Fruit fly (Drosophila melanogaster) ovary, adult (tissue): Measurements from ENCODE around the gene Vsx2.

Experiments used
- CG17801 ChIP-seq: fragments of 200-800 bp; optimal IDR thresholded peaks from 2 replicates; lab custom pipeline; 2019; ENCODE audit warnings: missing biosample characterization, mild to moderate bottlenecking, missing genetic modification characterization, moderate library complexity; ENCODE audit not compliant: partially characterized antibody

Vsx2 gene

dm6 chrX:5560083-5560482, at the start of gene Vsx2:
Gene Vsx2 (minus strand): TSS chrX:5560183.
- no peak for TF ChIP-seq CG17801 (GFP tag; lab: Kevin White, UChicago)

dm6 chrX:5608472-5608871, 48.5 kb upstream of the Vsx2 start:
- TF ChIP-seq CG17801 (GFP tag; lab: Kevin White, UChicago): no peak

dm6 chrX:5607647-5608046, 47.7 kb upstream of the Vsx2 start:
- TF ChIP-seq CG17801 (GFP tag; lab: Kevin White, UChicago): no peak

dm6 chrX:5606324-5606723, 46.3 kb upstream of the Vsx2 start:
- no peak for TF ChIP-seq CG17801 (GFP tag; lab: Kevin White, UChicago)

dm6 chrX:5604181-5604580, 44.2 kb upstream of the Vsx2 start:
- no peak for TF ChIP-seq CG17801 (GFP tag; lab: Kevin White, UChicago)

- TF ChIP-seq CG17801 (GFP tag; lab: Kevin White, UChicago): no peak
These were observed 43.0 kb upstream of the Vsx2 start for dm6 chrX:5603009-5603408.

dm6 chrX:5602308-5602707, 42.3 kb upstream of the Vsx2 start:
- TF ChIP-seq CG17801 (GFP tag; lab: Kevin White, UChicago): no peak

dm6 chrX:5596554-5596953, 36.6 kb upstream of the Vsx2 start:
- TF ChIP-seq CG17801 (GFP tag; lab: Kevin White, UChicago): no peak

dm6 chrX:5593868-5594267, 33.9 kb upstream of the Vsx2 start, which contains the start of gene Vsx1:
Gene Vsx1 (plus strand): TSS chrX:5594255.
- no peak for TF ChIP-seq CG17801 (GFP tag; lab: Kevin White, UChicago)

- TF ChIP-seq CG17801 (GFP tag; lab: Kevin White, UChicago): no peak
These were observed 30.0 kb upstream of the Vsx2 start for dm6 chrX:5589990-5590389.

- TF ChIP-seq CG17801 (GFP tag; lab: Kevin White, UChicago): no peak
These were observed 28.5 kb upstream of the Vsx2 start for dm6 chrX:5588454-5588853.

- no peak for TF ChIP-seq CG17801 (GFP tag; lab: Kevin White, UChicago)
These were observed 27.0 kb upstream of the Vsx2 start for dm6 chrX:5587023-5587422.

- TF ChIP-seq CG17801 (GFP tag; lab: Kevin White, UChicago): no peak
These were observed 19.5 kb upstream of the Vsx2 start for dm6 chrX:5579484-5579883.

dm6 chrX:5563929-5564328, 3.9 kb upstream of the Vsx2 start:
- no peak for TF ChIP-seq CG17801 (GFP tag; lab: Kevin White, UChicago)

- TF ChIP-seq CG17801 (GFP tag; lab: Kevin White, UChicago): no peak
These were observed 3.4 kb upstream of the Vsx2 start for dm6 chrX:5563396-5563795.

- TF ChIP-seq CG17801 (GFP tag; lab: Kevin White, UChicago): no peak
These were observed 520 bp upstream of the Vsx2 start for dm6 chrX:5560503-5560902.

dm6 chrX:5559363-5559762, 620 bp downstream of the Vsx2 start:
- no peak for TF ChIP-seq CG17801 (GFP tag; lab: Kevin White, UChicago)
